Fruit fly (Drosophila melanogaster) whole organism, adult: ENCODE measurements around the gene CG14237.

ENCODE experiments used
- CG11617 ChIP-seq: fragments of 200-800 bp; sonication (Bioruptor generic); optimal IDR thresholded peaks from 2 replicates; lab custom pipeline; 2017; ENCODE audit warnings: mild to moderate bottlenecking, missing biosample characterization, missing genetic modification reagents, missing genetic modification characterization
- CG12768 ChIP-seq: fragments of 200-800 bp; sonication (Bioruptor generic); optimal IDR thresholded peaks from 2 replicates; lab custom pipeline; 2017; ENCODE audit warnings: missing biosample characterization, missing genetic modification characterization, mild to moderate bottlenecking, moderate library complexity, missing genetic modification reagents
- CG14711 ChIP-seq: fragments of 200-800 bp; sonication (Bioruptor generic); optimal IDR thresholded peaks from 2 replicates; lab custom pipeline; 2018; ENCODE audit warnings: missing biosample characterization, mild to moderate bottlenecking, missing genetic modification characterization, moderate library complexity
- CG1620 ChIP-seq: fragments of 200-800 bp; sonication (Bioruptor generic); optimal IDR thresholded peaks from 2 replicates; lab custom pipeline; 2016; ENCODE audit warnings: missing biosample characterization, missing genetic modification characterization
- CG33017 ChIP-seq: fragments of 200-800 bp; sonication (Bioruptor generic); optimal IDR thresholded peaks from 2 replicates; lab custom pipeline; 2018; ENCODE audit warnings: missing biosample characterization, mild to moderate bottlenecking, missing genetic modification characterization, moderate library complexity
- CG5204 ChIP-seq: fragments of 200-800 bp; sonication (Bioruptor generic); optimal IDR thresholded peaks from 2 replicates; lab custom pipeline; 2016; ENCODE audit warnings: missing biosample characterization, missing genetic modification characterization
- CG7045 ChIP-seq: fragments of 200-800 bp; sonication (Bioruptor generic); optimal IDR thresholded peaks from 2 replicates; lab custom pipeline; 2017; ENCODE audit warnings: missing biosample characterization, mild to moderate bottlenecking, missing genetic modification characterization
- CG7101 ChIP-seq: fragments of 200-800 bp; sonication (Bioruptor generic); optimal IDR thresholded peaks from 2 replicates; lab custom pipeline; 2018; ENCODE audit warnings: missing biosample characterization, mild to moderate bottlenecking, missing genetic modification characterization, moderate library complexity
- Clk ChIP-seq: fragments of 200-800 bp; sonication (Bioruptor generic); optimal IDR thresholded peaks from 2 replicates; lab custom pipeline; 2017; ENCODE audit warnings: missing biosample characterization, missing genetic modification characterization
- Crg-1 ChIP-seq: fragments of 200-800 bp; sonication (Bioruptor generic); optimal IDR thresholded peaks from 2 replicates; lab custom pipeline; 2016; ENCODE audit warnings: missing biosample characterization, missing genetic modification characterization
- Hr96 ChIP-seq: fragments of 200-800 bp; sonication (Bioruptor generic); optimal IDR thresholded peaks from 2 replicates; lab custom pipeline; 2016; ENCODE audit warnings: missing biosample characterization, missing genetic modification characterization
- Mnt ChIP-seq: fragments of 200-800 bp; sonication (Bioruptor generic); optimal IDR thresholded peaks from 2 replicates; lab custom pipeline; 2016; ENCODE audit warnings: missing biosample characterization, mild to moderate bottlenecking, missing genetic modification characterization
- bab1 ChIP-seq: fragments of 200-800 bp; sonication (Bioruptor generic); optimal IDR thresholded peaks from 3 replicates; lab custom pipeline; 2019; ENCODE audit warnings: missing biosample characterization, mild to moderate bottlenecking, missing genetic modification characterization, moderate library complexity
- cic ChIP-seq: fragments of 200-800 bp; sonication (Bioruptor generic); optimal IDR thresholded peaks from 2 replicates; lab custom pipeline; 2017; ENCODE audit warnings: missing biosample characterization, mild to moderate bottlenecking, missing genetic modification characterization, moderate library complexity
- cnc ChIP-seq, 2 experiments: fragments of >200 bp; optimal IDR thresholded peaks; 2 replicates each; lab custom pipeline; 2017
- kay ChIP-seq: fragments of 200-800 bp; sonication (Bioruptor generic); peaks from one replicate; lab custom pipeline; 2016; ENCODE audit warnings: missing biosample characterization, missing genetic modification characterization, borderline replicate concordance
- ovo ChIP-seq: fragments of 200-800 bp; sonication (Bioruptor generic); optimal IDR thresholded peaks from 2 replicates; lab custom pipeline; 2016; ENCODE audit warnings: missing biosample characterization, missing genetic modification characterization
- pad ChIP-seq: fragments of 200-800 bp; sonication (Bioruptor generic); optimal IDR thresholded peaks from 3 replicates; lab custom pipeline; 2017; ENCODE audit warnings: missing biosample characterization, missing genetic modification characterization, mild to moderate bottlenecking, moderate library complexity, missing genetic modification reagents
- tj ChIP-seq: fragments of 200-800 bp; sonication (Bioruptor generic); optimal IDR thresholded peaks from 3 replicates; lab custom pipeline; 2017; ENCODE audit warnings: missing biosample characterization, mild to moderate bottlenecking, missing genetic modification characterization, moderate library complexity
- toe ChIP-seq: fragments of 200-800 bp; sonication (Bioruptor generic); optimal IDR thresholded peaks from 2 replicates; lab custom pipeline; 2016; ENCODE audit warnings: missing biosample characterization, missing genetic modification characterization

Gene CG14237

dm6 chr3R:26456577-26456976 is at the start of gene CG14237:
Gene CG14237, plus strand, starts transcription at chr3R:26456877.
- TF ChIP-seq cnc (optimal IDR thresholded peaks at IDR 0.05; lab: Kevin White, UChicago), result no peak
- TF ChIP-seq CG33017 (tag; lab: Kevin White, UChicago), result no peak
- TF ChIP-seq Mnt (GFP tag; lab: Kevin White, UChicago), result no peak
- TF ChIP-seq CG7101 (tag; lab: Kevin White, UChicago), result no peak

- TF ChIP-seq toe (GFP tag; lab: Kevin White, UChicago) (no peak), kay (GFP tag; lab: Kevin White, UChicago) (no peak), CG5204 (GFP tag; lab: Kevin White, UChicago) (no peak), ovo (no peak), tj (no peak), CG14711 (no peak), Mnt (GFP tag; lab: Kevin White, UChicago) (no peak), CG7045 (GFP tag; lab: Kevin White, UChicago) (no peak), Hr96 (GFP tag; lab: Kevin White, UChicago) (no peak), bab1 (GFP tag; lab: Kevin White, UChicago) (no peak), CG1620 (no peak), CG11617 (GFP tag; lab: Kevin White, UChicago) (no peak), CG33017 (tag; lab: Kevin White, UChicago) (no peak)
Measured at dm6 chr3R:26409780-26410179, 46.9 kb upstream of the CG14237 start.

- TF ChIP-seq bab1 (GFP tag; lab: Kevin White, UChicago) (no peak), Mnt (GFP tag; lab: Kevin White, UChicago) (no peak), CG7101 (tag; lab: Kevin White, UChicago) (no peak), tj (no peak), kay (GFP tag; lab: Kevin White, UChicago) (no peak), pad (no peak), Clk (GFP tag; lab: Kevin White, UChicago) (no peak), Hr96 (GFP tag; lab: Kevin White, UChicago) (no peak), Crg-1 (no peak), CG11617 (GFP tag; lab: Kevin White, UChicago) (no peak), CG5204 (GFP tag; lab: Kevin White, UChicago) (no peak)
Measured at dm6 chr3R:26413788-26414187, 42.9 kb upstream of the CG14237 start, which contains the start of gene Ald2. Gene Ald2, plus strand, starts transcription at chr3R:26414088.

- no peak for TF ChIP-seq kay (GFP tag; lab: Kevin White, UChicago)
- no peak for TF ChIP-seq CG1620
- no peak for TF ChIP-seq ovo
- no peak for TF ChIP-seq CG5204 (GFP tag; lab: Kevin White, UChicago)
- no peak for TF ChIP-seq CG11617 (GFP tag; lab: Kevin White, UChicago)
- no peak for TF ChIP-seq CG33017 (tag; lab: Kevin White, UChicago)
- no peak for TF ChIP-seq pad
- no peak for TF ChIP-seq CG14711
- TF ChIP-seq tj, result no peak
- TF ChIP-seq CG7045 (GFP tag; lab: Kevin White, UChicago), result no peak
- TF ChIP-seq cnc (optimal IDR thresholded peaks at IDR 0.05; lab: Kevin White, UChicago), result no peak
- no peak for TF ChIP-seq CG7101 (tag; lab: Kevin White, UChicago)
- no peak for TF ChIP-seq bab1 (GFP tag; lab: Kevin White, UChicago)
- TF ChIP-seq Hr96 (GFP tag; lab: Kevin White, UChicago), result no peak
- no peak for TF ChIP-seq toe (GFP tag; lab: Kevin White, UChicago)
- no peak for TF ChIP-seq Clk (GFP tag; lab: Kevin White, UChicago)
- no peak for TF ChIP-seq cic (GFP tag; lab: Kevin White, UChicago)
- TF ChIP-seq Crg-1, result no peak
- no peak for TF ChIP-seq Mnt (GFP tag; lab: Kevin White, UChicago)
- TF ChIP-seq CG12768 (GFP tag; lab: Kevin White, UChicago), result no peak
Measured at dm6 chr3R:26425005-26425404, 31.7 kb upstream of the CG14237 start, which contains the start of gene CG6503. Gene CG6503, minus strand, starts transcription at chr3R:26425105.

dm6 chr3R:26425681-26426080 is 31.0 kb upstream of the CG14237 start, which contains the start of gene CG34291:
Gene CG34291, minus strand, starts transcription at chr3R:26425781.
- TF ChIP-seq CG7101 (tag; lab: Kevin White, UChicago), result no peak
- TF ChIP-seq toe (GFP tag; lab: Kevin White, UChicago), result no peak
- TF ChIP-seq Hr96 (GFP tag; lab: Kevin White, UChicago), result no peak
- TF ChIP-seq tj, result no peak
- TF ChIP-seq ovo, result no peak
- TF ChIP-seq CG1620, result no peak
- no peak for TF ChIP-seq Mnt (GFP tag; lab: Kevin White, UChicago)
- no peak for TF ChIP-seq pad
- TF ChIP-seq CG5204 (GFP tag; lab: Kevin White, UChicago), result no peak
- no peak for TF ChIP-seq CG7045 (GFP tag; lab: Kevin White, UChicago)
- TF ChIP-seq CG12768 (GFP tag; lab: Kevin White, UChicago), result no peak
- TF ChIP-seq cic (GFP tag; lab: Kevin White, UChicago), result no peak
- no peak for TF ChIP-seq bab1 (GFP tag; lab: Kevin White, UChicago)

dm6 chr3R:26428220-26428619 is 28.5 kb upstream of the CG14237 start:
- TF ChIP-seq bab1 (GFP tag; lab: Kevin White, UChicago) (no peak), Hr96 (GFP tag; lab: Kevin White, UChicago) (no peak), CG1620 (no peak), CG5204 (GFP tag; lab: Kevin White, UChicago) (no peak), CG11617 (GFP tag; lab: Kevin White, UChicago) (no peak), Crg-1 (no peak), tj (no peak), cnc (optimal IDR thresholded peaks at IDR 0.05; lab: Kevin White, UChicago) (no peak), cic (GFP tag; lab: Kevin White, UChicago) (no peak), Clk (GFP tag; lab: Kevin White, UChicago) (no peak), CG14711 (no peak)
